Fruit fly (Drosophila melanogaster) Kc167 (cell line): Measurements from ENCODE around the gene CG3919.

Source experiments
- Myc ChIP-seq: fragments of >200 bp; optimal IDR thresholded peaks from 2 replicates; lab custom pipeline; 2017; ENCODE audit warnings: missing external identifiers
- Sin3A ChIP-seq: fragments of >200 bp; optimal IDR thresholded peaks from 2 replicates; lab custom pipeline; 2018; ENCODE audit warnings: missing external identifiers

DNA sequence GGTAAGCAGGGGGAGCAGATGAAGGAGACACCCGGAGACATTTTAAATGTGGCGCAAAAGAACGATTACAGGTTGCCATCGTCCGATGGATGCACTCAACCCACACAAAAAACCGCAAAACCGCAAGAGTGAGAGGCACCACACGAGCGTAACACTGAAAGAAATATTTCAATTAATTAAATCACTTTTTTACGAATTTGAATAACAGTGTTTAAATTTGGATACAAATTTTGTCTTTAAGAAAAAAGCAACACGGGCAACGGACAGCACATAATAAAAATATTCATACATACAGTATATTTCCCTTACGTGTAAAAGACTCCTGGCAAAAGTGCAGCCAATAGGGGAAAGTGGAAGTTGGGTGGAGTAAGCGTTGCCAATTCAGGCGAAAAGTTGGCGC lies 21.2 kb upstream of the CG3919 start:
- TF ChIP-seq Sin3A (lab: Kevin White, UChicago), result no peak
- no peak for TF ChIP-seq Myc (lab: Kevin White, UChicago)
